Fruit fly (Drosophila melanogaster): ENCODE measurements around the gene CG3842.
A peak's percentile ranks its signal among the peaks of the same experiment; 100 is the strongest.

dm6 chrX:6304203-6304602 is 33.4 kb upstream of the CG3842 start:
- TF ChIP-seq Smox (GFP tag; optimal IDR thresholded peaks at IDR 0.05) = peak; percentile 12
- no peak for TF ChIP-seq Hr38 (GFP tag; optimal IDR thresholded peaks at IDR 0.05)
- TF ChIP-seq Sox15 (GFP tag; optimal IDR thresholded peaks at IDR 0.05) = no peak
- peak; percentile 50 for TF ChIP-seq CG3919 (GFP tag; optimal IDR thresholded peaks at IDR 0.05)
- no peak for TF ChIP-seq Hr39 (GFP tag; optimal IDR thresholded peaks at IDR 0.05)
- TF ChIP-seq CG10631 (GFP tag; optimal IDR thresholded peaks at IDR 0.05) = peak; percentile 44

Measured in whole organism, prepupa.